Fruit fly (Drosophila melanogaster) whole organism, prepupa: ENCODE data around the gene Fer3.

Source experiments
- Blimp-1 ChIP-seq: fragments of 200-800 bp; sonication (Bioruptor generic); optimal IDR thresholded peaks from 3 replicates; lab custom pipeline; 2017; ENCODE audit warnings: missing biosample characterization, missing genetic modification characterization, mild to moderate bottlenecking, moderate library complexity, missing genetic modification reagents
- CG10631 ChIP-seq: fragments of 200-800 bp; sonication (Bioruptor generic); optimal IDR thresholded peaks from 2 replicates; lab custom pipeline; 2016; ENCODE audit warnings: missing biosample characterization, missing genetic modification characterization
- CG10669 ChIP-seq: fragments of 200-800 bp; sonication (Bioruptor generic); optimal IDR thresholded peaks from 3 replicates; lab custom pipeline; 2018; ENCODE audit warnings: missing biosample characterization, mild to moderate bottlenecking, missing genetic modification characterization, moderate library complexity
- CG11294 ChIP-seq: fragments of 200-800 bp; sonication (Bioruptor generic); IDR thresholded peaks from 2 replicates; pipeline ENCODE4 v1.3.6; 2022; ENCODE audit warnings: missing biosample characterization, missing genetic modification characterization
- CG11762 ChIP-seq: fragments of 200-800 bp; sonication (Bioruptor generic); optimal IDR thresholded peaks from 3 replicates; lab custom pipeline; 2016; ENCODE audit warnings: missing biosample characterization, missing genetic modification characterization; ENCODE audit not compliant: insufficient read depth
- CG11902 ChIP-seq: fragments of 200-800 bp; sonication (Bioruptor generic); optimal IDR thresholded peaks from 3 replicates; lab custom pipeline; 2016; ENCODE audit warnings: missing biosample characterization, missing genetic modification characterization
- CG16779 ChIP-seq: fragments of 200-800 bp; sonication (Bioruptor generic); optimal IDR thresholded peaks from 3 replicates; lab custom pipeline; 2017; ENCODE audit warnings: missing biosample characterization, mild to moderate bottlenecking, missing genetic modification characterization
- CG31627 ChIP-seq: fragments of 200-800 bp; sonication (Bioruptor generic); optimal IDR thresholded peaks from 3 replicates; lab custom pipeline; 2016; ENCODE audit warnings: missing biosample characterization, missing genetic modification characterization
- CG32006 ChIP-seq: fragments of 200-800 bp; sonication (Bioruptor generic); optimal IDR thresholded peaks from 3 replicates; lab custom pipeline; 2017; ENCODE audit warnings: missing biosample characterization, mild to moderate bottlenecking, missing genetic modification characterization
- CG34406 ChIP-seq: fragments of 200-800 bp; sonication (Bioruptor generic); optimal IDR thresholded peaks from 3 replicates; lab custom pipeline; 2016; ENCODE audit warnings: missing biosample characterization, missing genetic modification characterization
- CG4318 ChIP-seq: fragments of 200-800 bp; sonication (Bioruptor generic); optimal IDR thresholded peaks from 3 replicates; lab custom pipeline; 2017; ENCODE audit warnings: missing biosample characterization, mild to moderate bottlenecking, missing genetic modification characterization
- CG6163 ChIP-seq: fragments of 200-800 bp; sonication (Bioruptor generic); IDR thresholded peaks from 3 replicates; pipeline ENCODE4 v1.3.6; 2022; ENCODE audit warnings: missing biosample characterization, missing genetic modification characterization
- CG6276 ChIP-seq: fragments of 200-800 bp; sonication (Bioruptor generic); optimal IDR thresholded peaks from 2 replicates; lab custom pipeline; 2017; ENCODE audit warnings: missing biosample characterization, mild to moderate bottlenecking, missing genetic modification characterization
- CG6792 ChIP-seq: fragments of 200-800 bp; sonication (Bioruptor generic); optimal IDR thresholded peaks from 3 replicates; lab custom pipeline; 2016; ENCODE audit warnings: missing biosample characterization, missing genetic modification characterization
- CG6808 ChIP-seq: fragments of 200-800 bp; sonication (Bioruptor generic); optimal IDR thresholded peaks from 3 replicates; lab custom pipeline; 2017; ENCODE audit warnings: missing biosample characterization, missing genetic modification characterization, mild to moderate bottlenecking, moderate library complexity, missing genetic modification reagents
- CG7368 ChIP-seq: fragments of 200-800 bp; sonication (Bioruptor generic); optimal IDR thresholded peaks from 3 replicates; lab custom pipeline; 2016; ENCODE audit warnings: missing biosample characterization, missing genetic modification characterization
- CG8119 ChIP-seq: fragments of 200-800 bp; sonication (Bioruptor generic); IDR thresholded peaks from 3 replicates; pipeline ENCODE4 v1.3.6; 2022; ENCODE audit warnings: missing biosample characterization, missing genetic modification characterization
- CG8319 ChIP-seq: fragments of 200-800 bp; sonication (Bioruptor generic); optimal IDR thresholded peaks from 3 replicates; lab custom pipeline; 2016; ENCODE audit warnings: missing biosample characterization, missing genetic modification characterization
- CG8632 ChIP-seq: fragments of 200-800 bp; sonication (Bioruptor generic); optimal IDR thresholded peaks from 3 replicates; lab custom pipeline; 2016; ENCODE audit warnings: missing biosample characterization, missing genetic modification characterization
- CG9139 ChIP-seq: fragments of 200-800 bp; sonication (Bioruptor generic); optimal IDR thresholded peaks from 3 replicates; lab custom pipeline; 2017; ENCODE audit warnings: missing biosample characterization, mild to moderate bottlenecking, missing genetic modification characterization
- Eip75B ChIP-seq: fragments of 200-800 bp; sonication (Bioruptor generic); optimal IDR thresholded peaks from 3 replicates; lab custom pipeline; 2016; ENCODE audit warnings: missing biosample characterization, missing genetic modification characterization
- Eip93F ChIP-seq: fragments of 200-800 bp; sonication (Bioruptor generic); optimal IDR thresholded peaks from 2 replicates; lab custom pipeline; 2016; ENCODE audit warnings: missing biosample characterization, mild to moderate bottlenecking, missing genetic modification characterization
- Ets21C ChIP-seq: fragments of 200-800 bp; sonication (Bioruptor generic); optimal IDR thresholded peaks from 3 replicates; lab custom pipeline; 2016; ENCODE audit warnings: missing biosample characterization, missing genetic modification characterization
- Gug ChIP-seq: fragments of 200-800 bp; sonication (Bioruptor generic); IDR thresholded peaks from 2 replicates; pipeline ENCODE4 v1.3.6; 2022; ENCODE audit warnings: missing biosample characterization, missing genetic modification characterization
- Hr39 ChIP-seq: fragments of 200-800 bp; sonication (Bioruptor generic); optimal IDR thresholded peaks from 2 replicates; lab custom pipeline; 2016; ENCODE audit warnings: missing biosample characterization, missing genetic modification characterization
- Hr4 ChIP-seq: fragments of 200-800 bp; sonication (Bioruptor generic); optimal IDR thresholded peaks from 3 replicates; lab custom pipeline; 2016; ENCODE audit warnings: missing biosample characterization, missing genetic modification characterization
- Lpt ChIP-seq: fragments of 200-800 bp; sonication (Bioruptor generic); optimal IDR thresholded peaks from 3 replicates; lab custom pipeline; 2016; ENCODE audit warnings: missing biosample characterization, missing genetic modification characterization
- Met ChIP-seq: fragments of 200-800 bp; sonication (Bioruptor generic); optimal IDR thresholded peaks from 3 replicates; lab custom pipeline; 2016; ENCODE audit warnings: missing biosample characterization, missing genetic modification characterization
- Smox ChIP-seq: fragments of 200-800 bp; sonication (Bioruptor generic); optimal IDR thresholded peaks from 3 replicates; lab custom pipeline; 2016; ENCODE audit warnings: missing biosample characterization, missing genetic modification characterization
- Sox102F ChIP-seq: fragments of 200-800 bp; sonication (Bioruptor generic); optimal IDR thresholded peaks from 2 replicates; lab custom pipeline; 2016; ENCODE audit warnings: missing biosample characterization, mild to moderate bottlenecking, missing genetic modification characterization
- Sox14 ChIP-seq: fragments of 200-800 bp; sonication (Bioruptor generic); optimal IDR thresholded peaks from 3 replicates; lab custom pipeline; 2016; ENCODE audit warnings: missing biosample characterization, missing genetic modification characterization
- Sox15 ChIP-seq: fragments of 200-800 bp; sonication (Bioruptor generic); optimal IDR thresholded peaks from 3 replicates; lab custom pipeline; 2016; ENCODE audit warnings: missing biosample characterization, missing genetic modification characterization
- achi ChIP-seq: fragments of 200-800 bp; sonication (Bioruptor generic); optimal IDR thresholded peaks from 3 replicates; lab custom pipeline; 2016; ENCODE audit warnings: missing biosample characterization, missing genetic modification characterization
- acj6 ChIP-seq: fragments of 200-800 bp; sonication (Bioruptor generic); optimal IDR thresholded peaks from 3 replicates; lab custom pipeline; 2016; ENCODE audit warnings: missing biosample characterization, missing genetic modification characterization
- dac ChIP-seq: fragments of 200-800 bp; sonication (Bioruptor generic); optimal IDR thresholded peaks from 2 replicates; lab custom pipeline; 2017; ENCODE audit warnings: missing biosample characterization, mild to moderate bottlenecking, missing genetic modification characterization
- dsx ChIP-seq: fragments of 200-800 bp; optimal IDR thresholded peaks from 3 replicates; lab custom pipeline; 2019; ENCODE audit warnings: missing biosample characterization, mild to moderate bottlenecking, missing genetic modification characterization, moderate library complexity; ENCODE audit not compliant: poor library complexity, severe bottlenecking
- fd59A ChIP-seq: fragments of 200-800 bp; sonication (Bioruptor generic); optimal IDR thresholded peaks from 2 replicates; lab custom pipeline; 2017; ENCODE audit warnings: missing biosample characterization, mild to moderate bottlenecking, missing genetic modification characterization, missing genetic modification reagents
- fd85E ChIP-seq: fragments of 200-800 bp; sonication (Bioruptor generic); optimal IDR thresholded peaks from 3 replicates; lab custom pipeline; 2016; ENCODE audit warnings: missing biosample characterization, missing genetic modification characterization
- fkh ChIP-seq: fragments of 200-800 bp; sonication (Bioruptor generic); optimal IDR thresholded peaks from 3 replicates; lab custom pipeline; 2017; ENCODE audit warnings: missing biosample characterization, mild to moderate bottlenecking, missing genetic modification characterization, moderate library complexity
- pdm3 ChIP-seq: fragments of 200-800 bp; sonication (Bioruptor generic); optimal IDR thresholded peaks from 3 replicates; lab custom pipeline; 2016; ENCODE audit warnings: missing biosample characterization, missing genetic modification characterization
- salr ChIP-seq, 2 experiments: fragments of 200-800 bp; sonication (Bioruptor generic); optimal IDR thresholded peaks; 3 replicates each; lab custom pipeline; 2016 to 2018; ENCODE audit warnings: missing biosample characterization in 2 of 2, missing genetic modification characterization in 2 of 2, mild to moderate bottlenecking in 1 of 2
- spab ChIP-seq: fragments of 200-800 bp; sonication (Bioruptor generic); optimal IDR thresholded peaks from 2 replicates; lab custom pipeline; 2017; ENCODE audit warnings: missing biosample characterization, mild to moderate bottlenecking, missing genetic modification characterization, missing genetic modification reagents
- ss ChIP-seq, 2 experiments: fragments of 200-800 bp; sonication (Bioruptor generic); optimal IDR thresholded peaks; 2 replicates in 1 of 2; 3 replicates in 1 of 2; lab custom pipeline; 2017 to 2018; ENCODE audit warnings: mild to moderate bottlenecking in 2 of 2, missing biosample characterization in 2 of 2, missing genetic modification characterization in 2 of 2, moderate library complexity in 1 of 2
- svp ChIP-seq: fragments of 200-800 bp; sonication (Bioruptor generic); peaks from one replicate; lab custom pipeline; 2016; ENCODE audit warnings: missing biosample characterization, missing genetic modification characterization
- topi ChIP-seq: fragments of 200-800 bp; sonication (Bioruptor generic); optimal IDR thresholded peaks from 3 replicates; lab custom pipeline; 2016; ENCODE audit warnings: missing biosample characterization, missing genetic modification characterization
- vri ChIP-seq: fragments of 200-800 bp; sonication (Bioruptor generic); optimal IDR thresholded peaks from 3 replicates; lab custom pipeline; 2016; ENCODE audit warnings: missing biosample characterization, mild to moderate bottlenecking, missing genetic modification characterization

Fer3 gene

dm6 chr3R:11679513-11679912, 14.6 kb downstream of the Fer3 start, which contains the start of the genes Taf12 and Ho (continued):
- TF ChIP-seq dsx (GFP tag; lab: Kevin White, UChicago) (no peak), CG7368 (GFP tag; lab: Kevin White, UChicago) (no peak), CG34406 (GFP tag; lab: Kevin White, UChicago) (no peak), salr (GFP tag; optimal IDR thresholded peaks at IDR 0.05; lab: Kevin White, UChicago) (no peak), Met (GFP tag; lab: Kevin White, UChicago) (no peak), CG31627 (GFP tag; lab: Kevin White, UChicago) (no peak), acj6 (GFP tag; lab: Kevin White, UChicago) (no peak), Blimp-1 (no peak), CG8119 (GFP tag; lab: Robert Waterston, UW) (no peak), CG11762 (GFP tag; lab: Kevin White, UChicago) (no peak), Eip75B (no peak), Ets21C (GFP tag; lab: Kevin White, UChicago) (no peak), Sox15 (GFP tag; lab: Kevin White, UChicago) (no peak), fkh (peak; percentile 54), Hr4 (GFP tag; lab: Kevin White, UChicago) (no peak), CG8632 (GFP tag; lab: Kevin White, UChicago) (no peak), CG4318 (GFP tag; lab: Kevin White, UChicago) (no peak), Smox (no peak), ss (GFP tag; optimal IDR thresholded peaks at IDR 0.05; lab: Kevin White, UChicago) (no peak), fd85E (GFP tag; lab: Kevin White, UChicago) (no peak), Hr39 (GFP tag; lab: Kevin White, UChicago) (no peak), CG32006 (GFP tag; lab: Kevin White, UChicago) (no peak), svp (GFP tag; lab: Kevin White, UChicago) (peak; percentile 70)

DNA sequence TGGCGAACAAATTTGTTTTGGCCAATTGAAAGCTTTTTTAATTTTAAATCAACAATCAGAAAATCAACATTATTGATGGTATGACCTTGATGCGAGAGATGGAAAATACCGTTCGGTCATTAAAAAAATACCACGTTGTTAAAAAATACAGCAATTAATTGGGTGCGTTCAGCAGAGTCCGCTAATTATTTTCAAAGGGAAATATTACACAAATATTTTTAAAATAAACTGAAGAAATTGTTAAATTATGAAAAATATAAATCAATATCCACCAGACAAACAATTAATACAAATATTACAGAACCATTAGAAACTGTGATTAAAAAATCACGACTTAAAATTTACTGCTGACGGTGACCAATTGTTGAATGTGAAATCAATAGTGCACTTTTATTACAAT, 16.1 kb downstream of the Fer3 start, which contains the start of gene CG18476:
CG18476 (minus strand) TSS at position 101 of the 400 bp plus-strand sequence.
- TF ChIP-seq Sox15 (GFP tag; lab: Kevin White, UChicago) (peak; percentile 87), Gug (GFP tag; lab: Robert Waterston, UW) (peak; percentile 95), CG16779 (tag; lab: Kevin White, UChicago) (peak; percentile 80), Smox (peak; percentile 91), CG6276 (GFP tag; lab: Kevin White, UChicago) (peak; percentile 89), fd59A (GFP tag; lab: Kevin White, UChicago) (peak; percentile 82), achi (peak; percentile 88), Sox14 (GFP tag; lab: Kevin White, UChicago) (peak; percentile 92), CG9139 (peak; percentile 82), CG6792 (GFP tag; lab: Kevin White, UChicago) (peak; percentile 88), ss (GFP tag; optimal IDR thresholded peaks at IDR 0.05; lab: Kevin White, UChicago) (peak in 1 of 2 experiments; percentile 90), CG11762 (GFP tag; lab: Kevin White, UChicago) (peak; percentile 87), pdm3 (peak; percentile 94), Ets21C (GFP tag; lab: Kevin White, UChicago) (peak; percentile 82), Hr4 (GFP tag; lab: Kevin White, UChicago) (peak; percentile 92), Lpt (GFP tag; lab: Kevin White, UChicago) (peak; percentile 89), Eip93F (GFP tag; lab: Kevin White, UChicago) (peak; percentile 3), CG34406 (GFP tag; lab: Kevin White, UChicago) (peak; percentile 90), CG11902 (peak; percentile 86), CG11294 (GFP tag; lab: Robert Waterston, UW) (peak; percentile 91), Blimp-1 (peak; percentile 77), Sox102F (GFP tag; lab: Kevin White, UChicago) (no peak), CG10669 (GFP tag; lab: Kevin White, UChicago) (peak; percentile 93), CG6163 (peak; percentile 95), dac (GFP tag; lab: Kevin White, UChicago) (peak; percentile 72), fkh (peak; percentile 92), Eip75B (no peak), CG8319 (GFP tag; lab: Kevin White, UChicago) (peak; percentile 75), svp (GFP tag; lab: Kevin White, UChicago) (peak; percentile 96), vri (peak; percentile 59), CG32006 (GFP tag; lab: Kevin White, UChicago) (peak; percentile 92), CG7368 (GFP tag; lab: Kevin White, UChicago) (peak; percentile 79), Met (GFP tag; lab: Kevin White, UChicago) (peak; percentile 87), CG4318 (GFP tag; lab: Kevin White, UChicago) (no peak), CG6808 (GFP tag; lab: Kevin White, UChicago) (peak; percentile 84), CG10631 (GFP tag; lab: Kevin White, UChicago) (peak; percentile 92), spab (GFP tag; lab: Kevin White, UChicago) (peak; percentile 83), dsx (GFP tag; lab: Kevin White, UChicago) (peak; percentile 94), topi (peak; percentile 90), CG8119 (GFP tag; lab: Robert Waterston, UW) (peak; percentile 95)
